Fruit fly (Drosophila melanogaster) whole organism: ENCODE results near the gene Hsp110.

Source experiments
- Dll ChIP-seq: fragments of >200 bp; optimal IDR thresholded peaks from 2 replicates; lab custom pipeline; 2017
- psq ChIP-seq: fragments of >200 bp; optimal IDR thresholded peaks from 2 replicates; lab custom pipeline; 2017

DNA sequence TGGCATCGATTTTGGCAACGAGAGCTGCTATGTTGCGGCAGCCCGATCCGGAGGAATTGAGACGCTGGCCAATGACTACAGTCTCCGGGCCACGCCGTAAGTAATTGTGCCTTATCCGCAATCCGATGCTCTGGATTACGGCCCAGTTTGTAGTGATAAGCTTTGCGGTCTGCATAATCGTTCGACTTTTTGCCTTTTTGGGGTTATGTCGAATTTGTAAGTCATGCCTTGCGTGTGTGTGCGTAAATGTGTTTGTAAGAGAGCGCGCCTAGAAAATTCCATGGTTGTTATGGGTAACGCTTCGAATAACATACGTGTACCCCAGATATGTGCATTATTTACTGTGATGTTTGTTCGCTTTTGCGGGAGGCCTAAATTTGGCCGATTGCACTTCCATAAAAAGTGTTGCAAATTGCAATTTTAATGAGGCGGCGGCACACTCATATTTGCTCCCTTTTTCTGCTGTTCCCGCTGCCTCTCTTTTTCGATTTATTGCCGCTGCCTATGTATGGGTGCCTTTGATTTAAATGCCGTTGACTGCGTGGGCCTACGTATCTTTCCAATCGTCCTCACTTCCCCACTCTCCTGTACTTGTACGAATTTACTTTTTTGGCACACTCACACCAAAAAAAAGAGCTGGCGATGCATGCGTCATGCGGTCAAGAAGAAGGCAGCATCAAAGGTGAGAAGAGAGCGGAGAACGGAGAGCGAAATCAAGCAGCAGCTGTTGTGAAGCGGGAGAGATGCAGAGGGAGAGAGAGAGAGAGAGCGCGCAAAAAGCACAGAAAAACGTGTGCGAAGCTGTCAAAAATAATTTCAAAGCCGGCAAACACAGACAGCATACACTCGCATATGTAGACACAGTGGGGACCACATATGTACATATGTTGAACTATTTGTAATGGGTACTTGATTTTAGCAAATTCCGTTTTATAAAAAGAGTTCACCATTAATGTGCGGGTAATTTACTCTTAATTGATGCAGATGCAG, 1.1 kb downstream of the Hsp110 start:
- TF ChIP-seq Dll (lab: Kevin White, UChicago) (peak; percentile 71), psq (lab: Kevin White, UChicago) (no peak)
